Worm (Caenorhabditis elegans) whole organism, midembryonic: Measurements from ENCODE around the gene tps-2.

Source experiments
- T22C8.4 ChIP-seq: fragments of 200-800 bp; sonication (Bioruptor generic); IDR thresholded peaks from 2 replicates; pipeline ENCODE4 v1.3.6; 2022; ENCODE audit warnings: missing genetic modification characterization, missing compliant biosample characterization
- klf-2 ChIP-seq: fragments of 200-800 bp; sonication (Bioruptor generic); conservative IDR thresholded peaks from 2 replicates; pipeline ENCODE4 v1.3.6; 2022; ENCODE audit warnings: missing genetic modification reagents, missing genetic modification characterization, missing compliant biosample characterization
- ref-1 ChIP-seq: fragments of 200-800 bp; sonication (Bioruptor generic); conservative IDR thresholded peaks from 2 replicates; pipeline ENCODE4 v1.3.6; 2022; ENCODE audit warnings: missing genetic modification reagents, missing genetic modification characterization, missing compliant biosample characterization
- ztf-23 ChIP-seq: fragments of 200-800 bp; sonication (Bioruptor generic); IDR thresholded peaks from 2 replicates; pipeline ENCODE4 v1.3.6; 2022; ENCODE audit warnings: missing genetic modification reagents, missing genetic modification characterization, missing compliant biosample characterization

DNA sequence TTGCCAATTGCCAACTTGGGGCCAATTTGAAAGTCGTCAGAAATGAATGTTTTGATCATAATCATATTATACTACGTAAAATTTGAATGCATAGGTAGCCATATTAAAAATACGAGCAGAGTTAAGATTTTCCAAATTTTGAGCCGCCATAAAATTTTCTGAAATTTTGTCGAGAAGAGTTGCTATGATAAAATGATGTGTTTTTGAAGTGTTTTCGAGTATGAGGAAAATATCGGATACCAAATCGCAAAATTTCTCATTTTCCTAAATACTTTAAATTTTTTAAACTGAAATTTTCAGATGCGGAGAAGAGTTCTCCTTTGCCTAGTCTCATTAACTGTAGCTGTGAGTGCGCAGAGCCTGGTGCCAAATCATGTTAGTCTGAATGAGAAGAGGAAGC is 26.6 kb downstream of the tps-2 start, which contains the start of gene tag-297:
- TF ChIP-seq ref-1 (GFP tag; lab: Robert Waterston, UW) (no peak), ztf-23 (GFP tag; lab: Robert Waterston, UW) (no peak), klf-2 (GFP tag; lab: Robert Waterston, UW) (no peak), T22C8.4 (no peak)
